Worm (Caenorhabditis elegans) whole organism, L4/young adult: Measurements from ENCODE around the gene deg-3.

Experiments used
- W03F9.2 ChIP-seq: fragments of 150-350 bp; optimal IDR thresholded peaks from 2 replicates; lab custom pipeline; 2014; ENCODE audit warnings: missing biosample characterization, missing genetic modification characterization
- him-1 ChIP-seq: sonication (generic microtip); optimal IDR thresholded peaks from 2 replicates; lab custom pipeline; 2016; ENCODE audit warnings: missing genotype, missing genetic modification reagents, missing genetic modification characterization, missing compliant biosample characterization

- TF ChIP-seq him-1 (tag; lab: Kevin White, UChicago), result no peak
- no peak for TF ChIP-seq W03F9.2 (tag; lab: Kevin White, UChicago)
These were observed 34.4 kb downstream of the deg-3 start for ce11 chrV:11380571-11380970.
